Fruit fly (Drosophila melanogaster) S2 (cell line): ENCODE results near the gene CG32855.

ENCODE experiments used
- CG8478 ChIP-seq: fragments of >200 bp; optimal IDR thresholded peaks from 2 replicates; lab custom pipeline; 2018
- CTCF ChIP-seq, 2 experiments: fragments of >200 bp; optimal IDR thresholded peaks; 2 replicates each; lab custom pipeline; 2018

- TF ChIP-seq CG8478 (lab: Kevin White, UChicago) (no peak), CTCF (optimal IDR thresholded peaks at IDR 0.05; lab: Kevin White, UChicago) (no peak)
Observed at dm6 chr3R:16117359-16117758, 36.6 kb upstream of the CG32855 start.
